Worm (Caenorhabditis elegans) whole organism, L4 larva: ENCODE measurements around the gene lst-2.

ENCODE experiments used
- ceh-28 ChIP-seq: fragments of 150-350 bp; optimal IDR thresholded peaks from 2 replicates; lab custom pipeline; 2014; ENCODE audit warnings: missing biosample characterization, missing genetic modification reagents, missing genetic modification characterization
- ces-1 ChIP-seq: fragments of 150-350 bp; sonication (generic microtip); optimal IDR thresholded peaks from 4 replicates; lab custom pipeline; 2014; ENCODE audit warnings: missing biosample characterization, missing genetic modification reagents, missing genetic modification characterization
- dpl-1 ChIP-seq: fragments of 150-350 bp; optimal IDR thresholded peaks from 2 replicates; lab custom pipeline; 2014; ENCODE audit warnings: missing biosample characterization, missing genetic modification reagents, missing genetic modification characterization
- hif-1 ChIP-seq, 2 experiments: sonication (generic microtip); optimal IDR thresholded peaks; 2 replicates each; lab custom pipeline; 2016 to 2017; ENCODE audit warnings: missing compliant biosample characterization in 2 of 2, missing genetic modification characterization in 2 of 2, missing genetic modification reagents in 2 of 2, missing genotype in 2 of 2, mild to moderate bottlenecking in 1 of 2
- lim-7 ChIP-seq: fragments of 200-800 bp; sonication (Bioruptor generic); IDR thresholded peaks from 2 replicates; pipeline ENCODE4 v1.3.6; 2022; ENCODE audit warnings: missing genetic modification characterization, missing compliant biosample characterization
- lin-13 ChIP-seq: fragments of 150-350 bp; optimal IDR thresholded peaks from 2 replicates; lab custom pipeline; 2014; ENCODE audit warnings: missing biosample characterization, missing genetic modification reagents, missing genetic modification characterization
- lsy-2 ChIP-seq, 2 experiments: fragments of 150-350 bp in 1 of 2; sonication (generic microtip) in 1 of 2; optimal IDR thresholded peaks; 2 replicates each; lab custom pipeline; 2014 to 2017; ENCODE audit warnings: missing biosample characterization in 2 of 2, missing genetic modification characterization in 2 of 2
- mdl-1 ChIP-seq, 2 experiments: fragments of 150-350 bp in 1 of 2; sonication (generic microtip) in 1 of 2; optimal IDR thresholded peaks; 2 replicates each; lab custom pipeline; 2014 to 2017; ENCODE audit warnings: missing biosample characterization in 2 of 2, missing genetic modification characterization in 2 of 2
- mep-1 ChIP-seq: fragments of 150-350 bp; sonication (generic microtip); optimal IDR thresholded peaks from 3 replicates; lab custom pipeline; 2014; ENCODE audit warnings: missing biosample characterization, missing genetic modification characterization
- nhr-11 ChIP-seq: fragments of 150-350 bp; optimal IDR thresholded peaks from 2 replicates; lab custom pipeline; 2014; ENCODE audit warnings: missing biosample characterization, missing genetic modification characterization
- nhr-28 ChIP-seq: fragments of 150-350 bp; optimal IDR thresholded peaks from 2 replicates; lab custom pipeline; 2014; ENCODE audit warnings: missing biosample characterization, missing genetic modification characterization
- pha-4 ChIP-seq, 2 experiments: fragments of 150-350 bp in 1 of 2; fragments of 200-800 bp in 1 of 2; sonication (Bioruptor generic) in 1 of 2; IDR thresholded peaks in 1 of 2; optimal IDR thresholded peaks in 1 of 2; 2 replicates each; pipeline versions ENCODE4 v1.3.6 to Lab custom; 2014 to 2022; ENCODE audit warnings: missing genetic modification characterization in 2 of 2, missing genetic modification reagents in 2 of 2, missing biosample characterization in 1 of 2, missing compliant biosample characterization in 1 of 2

DNA sequence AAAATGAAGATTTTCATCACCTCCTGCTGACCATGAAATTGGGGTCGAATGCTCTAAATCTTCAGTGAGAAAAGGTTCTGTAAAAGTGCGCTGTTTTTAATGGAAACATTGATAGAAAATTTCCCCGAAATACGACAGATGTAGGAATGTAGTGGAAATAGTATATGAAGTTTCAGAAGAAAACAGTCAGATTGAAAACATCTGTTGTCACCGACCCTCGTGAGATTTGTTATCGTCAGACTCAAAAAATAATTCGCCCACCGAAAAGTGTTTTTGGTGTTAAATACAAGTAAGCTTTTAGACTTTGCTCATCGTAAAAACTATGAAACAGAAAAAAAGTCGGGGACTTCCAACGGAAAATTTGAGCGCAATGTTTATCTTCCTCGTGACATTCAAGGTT is 18.3 kb downstream of the lst-2 start, which contains the start of gene F14H12.8:
- TF ChIP-seq dpl-1 (GFP tag; lab: Kevin White, UChicago) (no peak), mep-1 (tag; lab: Kevin White, UChicago) (no peak), hif-1 (tag; optimal IDR thresholded peaks at IDR 0.05; lab: Kevin White, UChicago) (no peak), ces-1 (GFP tag; lab: Kevin White, UChicago) (no peak), pha-4 (GFP tag; IDR thresholded peaks at IDR 0.05; lab: Robert Waterston, UW) (no peak), pha-4 (tag; optimal IDR thresholded peaks at IDR 0.05; lab: Kevin White, UChicago) (no peak), lin-13 (GFP tag; lab: Kevin White, UChicago) (no peak), mdl-1 (tag; optimal IDR thresholded peaks at IDR 0.05; lab: Kevin White, UChicago) (no peak), lsy-2 (tag; optimal IDR thresholded peaks at IDR 0.05; lab: Kevin White, UChicago) (no peak), ceh-28 (no peak), nhr-28 (tag; lab: Kevin White, UChicago) (no peak), lim-7 (no peak), nhr-11 (tag; lab: Kevin White, UChicago) (no peak)
